Fruit fly (Drosophila melanogaster): ENCODE results near the gene CG15764.

CG15764 gene

dm6 chrX:5894529-5895487 lies 25.9 kb downstream of the CG15764 start:
- TF ChIP-seq CG6808 (GFP tag; optimal IDR thresholded peaks at IDR 0.05) (no peak), CG10669 (GFP tag; optimal IDR thresholded peaks at IDR 0.05) (peak; percentile 19), fd59A (GFP tag; optimal IDR thresholded peaks at IDR 0.05) (peak; percentile 23), CG3032 (tag; optimal IDR thresholded peaks at IDR 0.05) (peak; percentile 1), salr (GFP tag; optimal IDR thresholded peaks at IDR 0.05) (peak in 1 of 2 experiments; percentile 9), ss (GFP tag; optimal IDR thresholded peaks at IDR 0.05) (peak in 1 of 2 experiments; percentile 27), Sox14 (GFP tag; optimal IDR thresholded peaks at IDR 0.05) (peak; percentile 16), CG32006 (GFP tag; optimal IDR thresholded peaks at IDR 0.05) (peak; percentile 41), Ets96B (tag; optimal IDR thresholded peaks at IDR 0.05) (peak; percentile 16), Hr39 (GFP tag; optimal IDR thresholded peaks at IDR 0.05) (peak; percentile 15), dsx (GFP tag; optimal IDR thresholded peaks at IDR 0.05; ENCODE audit: poor library complexity, severe bottlenecking) (no peak), cyc (GFP tag; optimal IDR thresholded peaks at IDR 0.05) (peak; percentile 16), Sox15 (GFP tag; optimal IDR thresholded peaks at IDR 0.05) (no peak), Sox102F (GFP tag; optimal IDR thresholded peaks at IDR 0.05) (peak; percentile 4), CG8119 (GFP tag; IDR thresholded peaks at IDR 0.05) (no peak), eg (GFP tag; IDR thresholded peaks at IDR 0.05) (peak; percentile 28; the same call in 1 of the 3 replicates), Ets21C (GFP tag; optimal IDR thresholded peaks at IDR 0.05) (no peak), CG34406 (GFP tag; optimal IDR thresholded peaks at IDR 0.05) (peak; percentile 2), topi (GFP tag; optimal IDR thresholded peaks at IDR 0.05) (no peak), vri (GFP tag; optimal IDR thresholded peaks at IDR 0.05) (no peak), acj6 (GFP tag; optimal IDR thresholded peaks at IDR 0.05) (peak; percentile 25), pdm3 (GFP tag; optimal IDR thresholded peaks at IDR 0.05) (peak; percentile 5), Gug (GFP tag; IDR thresholded peaks at IDR 0.05) (no peak), achi (GFP tag; optimal IDR thresholded peaks at IDR 0.05) (peak; percentile 4), Blimp-1 (GFP tag; optimal IDR thresholded peaks at IDR 0.05) (no peak), OdsH (GFP tag; optimal IDR thresholded peaks at IDR 0.05) (peak; percentile 7), CG6163 (GFP tag; IDR thresholded peaks at IDR 0.05) (peak; percentile 42; the same call in 2 of the 3 replicates), Hr4 (GFP tag; optimal IDR thresholded peaks at IDR 0.05) (peak; percentile 17), CG3919 (GFP tag; optimal IDR thresholded peaks at IDR 0.05) (peak; percentile 18), CG4318 (GFP tag; optimal IDR thresholded peaks at IDR 0.05) (peak; percentile 11), CG31627 (GFP tag; optimal IDR thresholded peaks at IDR 0.05) (peak; percentile 23), CG6792 (GFP tag; optimal IDR thresholded peaks at IDR 0.05) (peak; percentile 42), Eip75B (GFP tag; optimal IDR thresholded peaks at IDR 0.05) (no peak), lz (GFP tag; optimal IDR thresholded peaks at IDR 0.05) (peak; percentile 4), CG10631 (GFP tag; optimal IDR thresholded peaks at IDR 0.05) (peak; percentile 35), spab (GFP tag; optimal IDR thresholded peaks at IDR 0.05) (peak; percentile 12), CG15336 (GFP tag; IDR thresholded peaks at IDR 0.05) (peak; percentile 38; the same call in 1 of the 2 replicates), CG6854 (GFP tag; optimal IDR thresholded peaks at IDR 0.05) (no peak), Eip78C (GFP tag) (peak; percentile 86), net (GFP tag; optimal IDR thresholded peaks at IDR 0.05) (peak; percentile 26), esn (GFP tag; optimal IDR thresholded peaks at IDR 0.05) (peak; percentile 39), fkh (GFP tag; optimal IDR thresholded peaks at IDR 0.05) (peak; percentile 48), CG6276 (GFP tag; optimal IDR thresholded peaks at IDR 0.05) (peak; percentile 6), svp (GFP tag) (peak; percentile 68), Met (GFP tag; optimal IDR thresholded peaks at IDR 0.05) (peak; percentile 16)

Data from whole organism, prepupa.